Worm (Caenorhabditis elegans): Measurements from ENCODE around the gene C18B12.4.

The C18B12.4 gene

DNA sequence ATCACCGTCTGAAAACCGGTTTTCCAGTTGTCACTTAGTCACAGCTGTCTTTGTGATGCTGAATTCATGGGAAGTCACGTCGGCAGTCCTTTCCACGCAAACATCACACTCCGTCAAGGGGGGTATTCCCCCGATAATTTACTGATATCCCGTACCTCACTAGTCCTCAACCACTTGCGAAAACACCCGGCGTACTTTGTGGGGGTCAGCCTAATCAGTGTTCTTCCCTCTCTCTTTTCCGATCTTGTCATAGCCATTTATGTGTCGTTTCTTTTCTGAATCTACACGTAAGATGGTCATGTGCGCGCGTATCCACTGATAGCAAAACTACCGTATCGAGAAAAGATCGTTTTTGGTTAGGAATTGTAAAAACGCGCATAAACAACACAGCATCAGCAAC lies 39.0 kb upstream of the C18B12.4 start (continued):
- TF ChIP-seq fkh-10 (GFP tag; optimal IDR thresholded peaks at IDR 0.05) (no peak), zip-4 (GFP tag; optimal IDR thresholded peaks at IDR 0.05) (no peak), mep-1 (tag; optimal IDR thresholded peaks at IDR 0.05) (no peak), hlh-17 (GFP tag; optimal IDR thresholded peaks at IDR 0.05; ENCODE audit: borderline replicate concordance) (no peak), nhr-11 (tag; optimal IDR thresholded peaks at IDR 0.05) (no peak), nhr-12 (tag; optimal IDR thresholded peaks at IDR 0.05) (no peak), egl-13 (tag; optimal IDR thresholded peaks at IDR 0.05) (no peak), alr-1 (tag; optimal IDR thresholded peaks at IDR 0.05; ENCODE audit: borderline replicate concordance) (no peak), C34B4.2 (tag; optimal IDR thresholded peaks at IDR 0.05) (no peak), dpl-1 (GFP tag; optimal IDR thresholded peaks at IDR 0.05) (no peak), ets-5 (GFP tag; IDR thresholded peaks at IDR 0.05) (no peak), unc-86 (tag; optimal IDR thresholded peaks at IDR 0.05) (no peak), unc-130 (tag; optimal IDR thresholded peaks at IDR 0.05) (peak; percentile 63), nhr-71 (tag; optimal IDR thresholded peaks at IDR 0.05) (peak; percentile 69), pax-3 (tag; optimal IDR thresholded peaks at IDR 0.05) (no peak), aha-1 (tag; optimal IDR thresholded peaks at IDR 0.05) (no peak), lir-3 (tag; optimal IDR thresholded peaks at IDR 0.05; ENCODE audit: poor library complexity) (no peak), ceh-8 (GFP tag; optimal IDR thresholded peaks at IDR 0.05) (no peak), elt-2 (tag; optimal IDR thresholded peaks at IDR 0.05) (no peak), sox-4 (tag; optimal IDR thresholded peaks at IDR 0.05) (no peak), elt-3 (tag; optimal IDR thresholded peaks at IDR 0.05) (peak in 5 of 6 experiments; percentile 48 to 92 (median 69)), fos-1 (tag; optimal IDR thresholded peaks at IDR 0.05) (no peak), unc-62 (GFP tag; optimal IDR thresholded peaks at IDR 0.05) (no peak), efl-1 (optimal IDR thresholded peaks at IDR 0.05) (no peak), efl-1 (GFP tag; optimal IDR thresholded peaks at IDR 0.05 in 1 of 2) (no peak), sup-37 (GFP tag; optimal IDR thresholded peaks at IDR 0.05) (no peak), nhr-85 (tag) (peak; percentile 92), nhr-19 (GFP tag; conservative IDR thresholded peaks at IDR 0.05) (peak; percentile 60), nhr-28 (tag; optimal IDR thresholded peaks at IDR 0.05) (no peak), C16A3.4 (tag; optimal IDR thresholded peaks at IDR 0.05) (peak; percentile 5), ceh-88 (GFP tag; IDR thresholded peaks at IDR 0.05) (no peak), mdl-1 (tag; optimal IDR thresholded peaks at IDR 0.05) (peak in 1 of 2 experiments; percentile 74), skn-1 (tag; optimal IDR thresholded peaks at IDR 0.05) (no peak), hlh-4 (tag; optimal IDR thresholded peaks at IDR 0.05) (no peak), pag-3 (tag; optimal IDR thresholded peaks at IDR 0.05; ENCODE audit: borderline replicate concordance, insufficient read depth) (no peak), swsn-7 (tag; optimal IDR thresholded peaks at IDR 0.05) (no peak), C04F5.9 (tag; optimal IDR thresholded peaks at IDR 0.05) (no peak), unc-30 (tag; optimal IDR thresholded peaks at IDR 0.05) (no peak), rnt-1 (tag; optimal IDR thresholded peaks at IDR 0.05) (no peak), dsc-1 (tag; optimal IDR thresholded peaks at IDR 0.05) (no peak), ztf-4 (tag; optimal IDR thresholded peaks at IDR 0.05) (no peak), zag-1 (tag; optimal IDR thresholded peaks at IDR 0.05) (no peak), nhr-90 (tag; optimal IDR thresholded peaks at IDR 0.05; ENCODE audit: poor library complexity) (peak; percentile 38), ztf-11 (tag; optimal IDR thresholded peaks at IDR 0.05) (no peak), pqm-1 (tag; optimal IDR thresholded peaks at IDR 0.05) (no peak), nhr-84 (tag; optimal IDR thresholded peaks at IDR 0.05) (no peak), jun-1 (tag; optimal IDR thresholded peaks at IDR 0.05) (no peak), ceh-63 (GFP tag; optimal IDR thresholded peaks at IDR 0.05) (no peak), efl-3 (GFP tag; optimal IDR thresholded peaks at IDR 0.05) (no peak), vab-15 (tag; optimal IDR thresholded peaks at IDR 0.05) (no peak), lin-15B (tag; optimal IDR thresholded peaks at IDR 0.05) (no peak), irx-1 (tag; optimal IDR thresholded peaks at IDR 0.05) (no peak), aly-2 (tag; optimal IDR thresholded peaks at IDR 0.05) (no peak), xbp-1 (tag; optimal IDR thresholded peaks at IDR 0.05) (no peak)

Data from whole organism, L1 larva.